Worm (Caenorhabditis elegans) whole organism, L3 larva: Measurements from ENCODE around the gene cyp-35A5.

ENCODE experiments used
- R02D3.7 ChIP-seq: fragments of 150-350 bp; optimal IDR thresholded peaks from 2 replicates; lab custom pipeline; 2014; ENCODE audit warnings: missing biosample characterization, missing genetic modification characterization
- ZK546.5 ChIP-seq: sonication (generic microtip); optimal IDR thresholded peaks from 2 replicates; lab custom pipeline; 2017; ENCODE audit warnings: missing biosample characterization, missing genetic modification characterization
- aly-2 ChIP-seq: fragments of 150-350 bp; optimal IDR thresholded peaks from 2 replicates; lab custom pipeline; 2014; ENCODE audit warnings: missing biosample characterization, missing genetic modification characterization
- ama-1 ChIP-seq: fragments of 150-350 bp; optimal IDR thresholded peaks from 2 replicates; lab custom pipeline; 2018
- ceh-28 ChIP-seq: fragments of 150-350 bp; optimal IDR thresholded peaks from 2 replicates; lab custom pipeline; 2014; ENCODE audit warnings: missing biosample characterization, missing genetic modification reagents, missing genetic modification characterization
- ceh-82 ChIP-seq: fragments of 150-350 bp; optimal IDR thresholded peaks from 2 replicates; lab custom pipeline; 2014; ENCODE audit warnings: missing biosample characterization, missing genetic modification characterization
- ceh-9 ChIP-seq: sonication (generic microtip); optimal IDR thresholded peaks from 2 replicates; lab custom pipeline; 2018; ENCODE audit warnings: missing biosample characterization, missing genetic modification characterization
- egl-27 ChIP-seq: sonication (generic microtip); optimal IDR thresholded peaks from 4 replicates; lab custom pipeline; 2017; ENCODE audit warnings: missing biosample characterization, missing genetic modification reagents, missing genetic modification characterization
- egl-5 ChIP-seq: fragments of 150-350 bp; optimal IDR thresholded peaks from 2 replicates; lab custom pipeline; 2017; ENCODE audit warnings: missing biosample characterization, missing genetic modification reagents, missing genetic modification characterization, inconsistent platforms
- elt-2 ChIP-seq: sonication (generic microtip); optimal IDR thresholded peaks from 2 replicates; lab custom pipeline; 2016; ENCODE audit warnings: missing genetic modification reagents, mild to moderate bottlenecking, missing genetic modification characterization, missing compliant biosample characterization
- elt-3 ChIP-seq, 3 experiments: fragments of 150-350 bp in 1 of 3; sonication (generic microtip) in 2 of 3; optimal IDR thresholded peaks; 2 replicates in 2 of 3; 4 replicates in 1 of 3; lab custom pipeline; 2014 to 2017; ENCODE audit warnings: missing biosample characterization in 3 of 3, missing genetic modification characterization in 3 of 3
- fkh-10 ChIP-seq: sonication (generic microtip); optimal IDR thresholded peaks from 2 replicates; lab custom pipeline; 2017; ENCODE audit warnings: missing biosample characterization, missing genetic modification reagents, missing genetic modification characterization
- fos-1 ChIP-seq: fragments of 150-350 bp; optimal IDR thresholded peaks from 2 replicates; lab custom pipeline; 2014; ENCODE audit warnings: missing biosample characterization, missing genetic modification characterization
- jun-1 ChIP-seq: fragments of 150-350 bp; optimal IDR thresholded peaks from 2 replicates; lab custom pipeline; 2014; ENCODE audit warnings: missing biosample characterization, missing genetic modification reagents, missing genetic modification characterization
- lin-15B ChIP-seq: fragments of 150-350 bp; optimal IDR thresholded peaks from 2 replicates; lab custom pipeline; 2014; ENCODE audit warnings: missing biosample characterization, missing genetic modification characterization
- lsy-12 ChIP-seq: sonication (generic microtip); optimal IDR thresholded peaks from 2 replicates; lab custom pipeline; 2016; ENCODE audit warnings: mild to moderate bottlenecking, missing genetic modification characterization, missing compliant biosample characterization
- mdl-1 ChIP-seq: fragments of 150-350 bp; optimal IDR thresholded peaks from 2 replicates; lab custom pipeline; 2014; ENCODE audit warnings: missing biosample characterization, missing genetic modification characterization
- nfya-1 ChIP-seq: sonication (generic microtip); optimal IDR thresholded peaks from 2 replicates; lab custom pipeline; 2017; ENCODE audit warnings: missing genetic modification characterization, mild to moderate bottlenecking, missing compliant biosample characterization, antibody characterized with exemption, moderate library complexity; ENCODE audit not compliant: insufficient read depth
- nhr-11 ChIP-seq: fragments of 150-350 bp; optimal IDR thresholded peaks from 2 replicates; lab custom pipeline; 2014; ENCODE audit warnings: missing biosample characterization, missing genetic modification characterization
- nhr-12 ChIP-seq: fragments of 150-350 bp; optimal IDR thresholded peaks from 2 replicates; lab custom pipeline; 2014; ENCODE audit warnings: missing biosample characterization, missing genetic modification characterization
- nhr-237 ChIP-seq: fragments of 150-350 bp; optimal IDR thresholded peaks from 2 replicates; lab custom pipeline; 2014; ENCODE audit warnings: missing biosample characterization, missing genetic modification characterization
- nhr-25 ChIP-seq: sonication (generic microtip); optimal IDR thresholded peaks from 2 replicates; lab custom pipeline; 2017; ENCODE audit warnings: missing biosample characterization, missing genetic modification characterization
- nhr-43 ChIP-seq: sonication (generic microtip); optimal IDR thresholded peaks from 2 replicates; lab custom pipeline; 2016; ENCODE audit warnings: mild to moderate bottlenecking, missing genetic modification characterization, missing compliant biosample characterization; ENCODE audit not compliant: poor library complexity, severe bottlenecking
- nhr-67 ChIP-seq: fragments of 150-350 bp; optimal IDR thresholded peaks from 2 replicates; lab custom pipeline; 2014; ENCODE audit warnings: missing biosample characterization, missing genetic modification characterization
- nhr-76 ChIP-seq: fragments of 150-350 bp; sonication (generic microtip); optimal IDR thresholded peaks from 5 replicates; lab custom pipeline; 2014; ENCODE audit warnings: missing biosample characterization, missing genetic modification characterization
- nhr-77 ChIP-seq: fragments of 150-350 bp; optimal IDR thresholded peaks from 2 replicates; lab custom pipeline; 2014; ENCODE audit warnings: missing biosample characterization, missing genetic modification characterization
- pha-4 ChIP-seq: fragments of 150-350 bp; optimal IDR thresholded peaks from 2 replicates; lab custom pipeline; 2014; ENCODE audit warnings: missing biosample characterization, missing genetic modification reagents, missing genetic modification characterization
- skn-1 ChIP-seq: fragments of 150-350 bp; optimal IDR thresholded peaks from 2 replicates; lab custom pipeline; 2014; ENCODE audit warnings: missing biosample characterization, missing genetic modification characterization
- snpc-4 ChIP-seq: fragments of 150-350 bp; optimal IDR thresholded peaks from 2 replicates; lab custom pipeline; 2014; ENCODE audit warnings: missing biosample characterization, missing genetic modification characterization
- tbx-2 ChIP-seq: sonication (generic microtip); optimal IDR thresholded peaks from 2 replicates; lab custom pipeline; 2016; ENCODE audit warnings: mild to moderate bottlenecking, missing genetic modification characterization, missing compliant biosample characterization
- zag-1 ChIP-seq: fragments of 150-350 bp; optimal IDR thresholded peaks from 2 replicates; lab custom pipeline; 2014; ENCODE audit warnings: missing biosample characterization, missing genetic modification characterization
- ztf-11 ChIP-seq: fragments of 150-350 bp; optimal IDR thresholded peaks from 2 replicates; lab custom pipeline; 2014; ENCODE audit warnings: missing biosample characterization, missing genetic modification characterization
- ztf-4 ChIP-seq: fragments of 150-350 bp; optimal IDR thresholded peaks from 2 replicates; lab custom pipeline; 2014; ENCODE audit warnings: missing biosample characterization, missing genetic modification characterization

Gene cyp-35A5

ce11 chrV:3894661-3895060, 41.5 kb upstream of the cyp-35A5 start, which contains the start of gene sre-9:
sre-9 (plus strand) TSS chrV:3894961.
- TF ChIP-seq jun-1 (tag; lab: Kevin White, UChicago), result no peak
- no peak for TF ChIP-seq nhr-237 (tag; lab: Kevin White, UChicago)
- TF ChIP-seq lsy-12 (tag; lab: Kevin White, UChicago), result no peak
- no peak for TF ChIP-seq nhr-76 (tag; lab: Kevin White, UChicago)
- TF ChIP-seq nhr-11 (tag; lab: Kevin White, UChicago), result no peak
- no peak for TF ChIP-seq nhr-12
- TF ChIP-seq ZK546.5 (tag; lab: Kevin White, UChicago), result no peak
- no peak for TF ChIP-seq R02D3.7 (tag; lab: Kevin White, UChicago)
- no peak for TF ChIP-seq fkh-10 (GFP tag; lab: Kevin White, UChicago)
- no peak for TF ChIP-seq lin-15B (tag; lab: Kevin White, UChicago)
- TF ChIP-seq skn-1 (tag; lab: Kevin White, UChicago), result no peak
- TF ChIP-seq aly-2, result no peak
- TF ChIP-seq elt-2, result no peak
- no peak for TF ChIP-seq egl-27
- no peak for TF ChIP-seq ceh-82 (tag; lab: Kevin White, UChicago)
- no peak for TF ChIP-seq ztf-11 (tag; lab: Kevin White, UChicago)
- TF ChIP-seq, all 47 proteins: peak for 0

ce11 chrV:3896018-3896417, 40.1 kb upstream of the cyp-35A5 start:
- TF ChIP-seq lin-15B (tag; lab: Kevin White, UChicago) (no peak), nhr-76 (tag; lab: Kevin White, UChicago) (no peak), ZK546.5 (tag; lab: Kevin White, UChicago) (no peak), zag-1 (tag; lab: Kevin White, UChicago) (no peak), aly-2 (no peak), ceh-82 (tag; lab: Kevin White, UChicago) (no peak), nfya-1 (tag; lab: Kevin White, UChicago) (no peak), pha-4 (no peak), ceh-28 (no peak), nhr-67 (tag; lab: Kevin White, UChicago) (no peak), egl-5 (tag; lab: Kevin White, UChicago) (no peak), nhr-77 (tag; lab: Kevin White, UChicago) (no peak), skn-1 (tag; lab: Kevin White, UChicago) (no peak), elt-2 (no peak), nhr-237 (tag; lab: Kevin White, UChicago) (no peak), fos-1 (tag; lab: Kevin White, UChicago) (no peak), ceh-9 (tag; lab: Kevin White, UChicago) (no peak), ztf-4 (tag; lab: Kevin White, UChicago) (no peak)

ce11 chrV:3900102-3900501, 36.0 kb upstream of the cyp-35A5 start, which contains the start of gene irld-22:
irld-22 (minus strand) TSS chrV:3900202.
- no peak for TF ChIP-seq mdl-1 (tag; lab: Kevin White, UChicago)
- no peak for TF ChIP-seq snpc-4 (tag; lab: Kevin White, UChicago)
- no peak for TF ChIP-seq nhr-237 (tag; lab: Kevin White, UChicago)
- no peak for TF ChIP-seq nhr-43
- no peak for TF ChIP-seq egl-5 (tag; lab: Kevin White, UChicago)
- no peak for TF ChIP-seq ZK546.5 (tag; lab: Kevin White, UChicago)
- no peak for TF ChIP-seq ztf-11 (tag; lab: Kevin White, UChicago)

ce11 chrV:3902458-3903157, 33.5 kb upstream of the cyp-35A5 start, which contains the start of the genes str-229 and srh-190:
str-229 (minus strand) TSS chrV:3902558.
srh-190 (plus strand) TSS chrV:3903107.
- no peak for TF ChIP-seq jun-1 (tag; lab: Kevin White, UChicago)
- no peak for TF ChIP-seq mdl-1 (tag; lab: Kevin White, UChicago)
- no peak for TF ChIP-seq ceh-82 (tag; lab: Kevin White, UChicago)
- no peak for TF ChIP-seq nhr-25 (tag; lab: Kevin White, UChicago)
- no peak for TF ChIP-seq elt-3 (tag; optimal IDR thresholded peaks at IDR 0.05; lab: Kevin White, UChicago)
- no peak for TF ChIP-seq egl-27
- TF ChIP-seq nhr-237 (tag; lab: Kevin White, UChicago), result no peak
- TF ChIP-seq tbx-2 (tag; lab: Kevin White, UChicago), result no peak
- no peak for TF ChIP-seq ama-1 (lab: Kevin White, UChicago)
- TF ChIP-seq skn-1 (tag; lab: Kevin White, UChicago), result no peak
